Fruit fly (Drosophila melanogaster) whole organism, pupa: ENCODE data around the gene CG17650.

ENCODE experiments used
- CG14655 ChIP-seq: fragments of 200-800 bp; sonication (Bioruptor generic); optimal IDR thresholded peaks from 3 replicates; lab custom pipeline; 2017; ENCODE audit warnings: mild to moderate bottlenecking, missing biosample characterization, missing genetic modification reagents, missing genetic modification characterization
- gl ChIP-seq: fragments of 200-800 bp; sonication (Bioruptor generic); optimal IDR thresholded peaks from 2 replicates; lab custom pipeline; 2018; ENCODE audit warnings: missing biosample characterization, mild to moderate bottlenecking, missing genetic modification characterization

DNA sequence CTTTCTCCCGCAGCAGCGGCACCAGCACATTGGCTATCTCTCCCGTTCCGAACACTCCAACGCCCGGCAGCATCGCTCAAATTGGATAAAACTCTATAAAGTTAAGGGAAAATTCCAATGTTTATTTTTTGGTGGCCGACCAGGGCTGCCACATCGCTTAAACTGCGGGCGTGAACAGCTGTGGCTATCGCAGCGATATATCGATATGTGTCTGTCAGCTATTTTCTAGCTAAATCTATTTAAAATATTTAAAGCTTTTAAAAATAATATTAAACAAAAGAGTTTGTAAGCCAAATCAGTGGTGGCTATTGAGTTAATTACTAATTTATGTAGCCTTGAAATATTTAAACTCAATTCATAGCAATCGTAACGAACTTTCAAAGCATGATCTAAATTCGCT, 6.9 kb downstream of the CG17650 start, which contains the start of the genes CG17712 and CG17648:
- TF ChIP-seq CG14655 (no peak), gl (tag; lab: Kevin White, UChicago) (no peak)
